Fruit fly (Drosophila melanogaster) whole organism, wandering third instar larva: ENCODE results near the gene ida.

Source experiments
- Abd-B ChIP-seq: fragments of >200 bp; optimal IDR thresholded peaks from 2 replicates; lab custom pipeline; 2017; ENCODE audit warnings: missing biosample characterization, missing genetic modification characterization
- CG9705 ChIP-seq: fragments of 200-800 bp; sonication (Bioruptor generic); optimal IDR thresholded peaks from 2 replicates; lab custom pipeline; 2018; ENCODE audit warnings: missing biosample characterization, mild to moderate bottlenecking, missing genetic modification characterization
- CrebA ChIP-seq: fragments of 200-800 bp; sonication (Bioruptor generic); optimal IDR thresholded peaks from 2 replicates; lab custom pipeline; 2016; ENCODE audit warnings: missing biosample characterization, mild to moderate bottlenecking, missing genetic modification characterization, borderline replicate concordance
- Dfd ChIP-seq: fragments of >200 bp; optimal IDR thresholded peaks from 2 replicates; lab custom pipeline; 2017; ENCODE audit warnings: missing biosample characterization, missing genetic modification characterization
- Dif ChIP-seq: fragments of 200-275, 200-300 bp; sonication (Bioruptor generic); optimal IDR thresholded peaks from 2 replicates; lab custom pipeline; 2018; ENCODE audit warnings: missing biosample characterization, missing genetic modification characterization; ENCODE audit not compliant: partially characterized antibody
- GATAd ChIP-seq: sonication (Bioruptor generic); optimal IDR thresholded peaks from 2 replicates; lab custom pipeline; 2016; ENCODE audit warnings: missing biosample characterization, missing genetic modification characterization
- HLH106 ChIP-seq: fragments of 200-800 bp; optimal IDR thresholded peaks from 3 replicates; lab custom pipeline; 2019; ENCODE audit warnings: missing biosample characterization, mild to moderate bottlenecking, missing genetic modification characterization, moderate library complexity
- Hnf4 ChIP-seq: fragments of 200-800 bp; sonication (Bioruptor generic); optimal IDR thresholded peaks from 2 replicates; lab custom pipeline; 2016; ENCODE audit warnings: missing biosample characterization, mild to moderate bottlenecking, missing genetic modification characterization
- Hr83 ChIP-seq: fragments of 200-300 bp; sonication (Bioruptor generic); optimal IDR thresholded peaks from 2 replicates; lab custom pipeline; 2016; ENCODE audit warnings: missing biosample characterization, mild to moderate bottlenecking, missing genetic modification characterization, moderate library complexity; ENCODE audit not compliant: poor library complexity, severe bottlenecking
- Mio ChIP-seq: sonication (Bioruptor generic); optimal IDR thresholded peaks from 2 replicates; lab custom pipeline; 2016; ENCODE audit warnings: missing biosample characterization, missing genetic modification characterization
- N ChIP-seq: fragments of >200 bp; optimal IDR thresholded peaks from 2 replicates; lab custom pipeline; 2018; ENCODE audit warnings: missing biosample characterization, missing external identifiers, missing genetic modification characterization
- Rel ChIP-seq, 2 experiments: fragments of 200-800 bp; sonication (Bioruptor generic) in 1 of 2; optimal IDR thresholded peaks; 2 replicates in 1 of 2; 3 replicates in 1 of 2; lab custom pipeline; 2016 to 2019; ENCODE audit warnings: mild to moderate bottlenecking in 2 of 2, missing biosample characterization in 2 of 2, missing genetic modification characterization in 2 of 2, moderate library complexity in 1 of 2
- Vsx2 ChIP-seq: fragments of 200-300, 225-300 bp; sonication (Bioruptor generic); optimal IDR thresholded peaks from 2 replicates; lab custom pipeline; 2018; ENCODE audit warnings: missing biosample characterization, missing genetic modification characterization; ENCODE audit not compliant: partially characterized antibody
- br ChIP-seq: fragments of 200-800 bp; sonication (Bioruptor generic); optimal IDR thresholded peaks from 2 replicates; lab custom pipeline; 2016; ENCODE audit warnings: missing biosample characterization, missing genetic modification characterization
- brk ChIP-seq: fragments of 200-800 bp; sonication (Bioruptor generic); optimal IDR thresholded peaks from 2 replicates; lab custom pipeline; 2016; ENCODE audit warnings: missing biosample characterization, mild to moderate bottlenecking, missing genetic modification characterization
- dl ChIP-seq, 2 experiments: fragments of 175-275, 200-275 bp in 1 of 2; fragments of 200-275 bp in 1 of 2; sonication (Bioruptor generic); optimal IDR thresholded peaks; lab custom pipeline; 2018; ENCODE audit warnings: mild to moderate bottlenecking in 2 of 2, missing biosample characterization in 2 of 2, missing genetic modification characterization in 2 of 2, moderate library complexity in 2 of 2; ENCODE audit not compliant: partially characterized antibody in 2 of 2, insufficient read depth in 1 of 2
- dmrt93B ChIP-seq: fragments of 200-800 bp; sonication (Bioruptor generic); optimal IDR thresholded peaks from 2 replicates; lab custom pipeline; 2018; ENCODE audit warnings: missing biosample characterization, mild to moderate bottlenecking, missing genetic modification characterization
- ey ChIP-seq: fragments of 200-800 bp; sonication (Bioruptor generic); optimal IDR thresholded peaks from 2 replicates; lab custom pipeline; 2016; ENCODE audit warnings: missing biosample characterization, missing genetic modification characterization
- fru ChIP-seq: fragments of 200-800 bp; sonication (Bioruptor generic); optimal IDR thresholded peaks from 3 replicates; lab custom pipeline; 2016; ENCODE audit warnings: missing biosample characterization, mild to moderate bottlenecking, missing genetic modification characterization
- h ChIP-seq: fragments of 200-800 bp; sonication (Bioruptor generic); optimal IDR thresholded peaks from 3 replicates; lab custom pipeline; 2016; ENCODE audit warnings: missing biosample characterization, mild to moderate bottlenecking, missing genetic modification characterization
- jim ChIP-seq: fragments of 175-275, 200-325 bp; sonication (Bioruptor generic); optimal IDR thresholded peaks from 2 replicates; lab custom pipeline; 2016; ENCODE audit warnings: missing biosample characterization, mild to moderate bottlenecking, missing genetic modification characterization
- lola ChIP-seq: fragments of >200 bp; optimal IDR thresholded peaks from 2 replicates; lab custom pipeline; 2017; ENCODE audit warnings: missing biosample characterization, missing genetic modification characterization
- psq ChIP-seq: fragments of 200-800 bp; sonication (Bioruptor generic); optimal IDR thresholded peaks from 3 replicates; lab custom pipeline; 2017; ENCODE audit warnings: missing biosample characterization, mild to moderate bottlenecking, missing genetic modification characterization, moderate library complexity
- rgr ChIP-seq: fragments of 200-800 bp; sonication (Bioruptor generic); optimal IDR thresholded peaks from 3 replicates; lab custom pipeline; 2016; ENCODE audit warnings: missing biosample characterization, mild to moderate bottlenecking, missing genetic modification characterization
- sage ChIP-seq: fragments of 200-800 bp; sonication (Bioruptor generic); optimal IDR thresholded peaks from 2 replicates; lab custom pipeline; 2016; ENCODE audit warnings: missing biosample characterization, mild to moderate bottlenecking, missing genetic modification characterization
- tai ChIP-seq: sonication (Bioruptor generic); optimal IDR thresholded peaks from 2 replicates; lab custom pipeline; 2016; ENCODE audit warnings: missing biosample characterization, missing genetic modification characterization
- usp ChIP-seq: fragments of >200 bp; optimal IDR thresholded peaks from 2 replicates; lab custom pipeline; 2017; ENCODE audit warnings: missing biosample characterization, missing genetic modification characterization
- woc ChIP-seq: sonication (Bioruptor generic); optimal IDR thresholded peaks from 2 replicates; lab custom pipeline; 2016; ENCODE audit warnings: missing biosample characterization, mild to moderate bottlenecking, missing genetic modification characterization

The ida gene

DNA sequence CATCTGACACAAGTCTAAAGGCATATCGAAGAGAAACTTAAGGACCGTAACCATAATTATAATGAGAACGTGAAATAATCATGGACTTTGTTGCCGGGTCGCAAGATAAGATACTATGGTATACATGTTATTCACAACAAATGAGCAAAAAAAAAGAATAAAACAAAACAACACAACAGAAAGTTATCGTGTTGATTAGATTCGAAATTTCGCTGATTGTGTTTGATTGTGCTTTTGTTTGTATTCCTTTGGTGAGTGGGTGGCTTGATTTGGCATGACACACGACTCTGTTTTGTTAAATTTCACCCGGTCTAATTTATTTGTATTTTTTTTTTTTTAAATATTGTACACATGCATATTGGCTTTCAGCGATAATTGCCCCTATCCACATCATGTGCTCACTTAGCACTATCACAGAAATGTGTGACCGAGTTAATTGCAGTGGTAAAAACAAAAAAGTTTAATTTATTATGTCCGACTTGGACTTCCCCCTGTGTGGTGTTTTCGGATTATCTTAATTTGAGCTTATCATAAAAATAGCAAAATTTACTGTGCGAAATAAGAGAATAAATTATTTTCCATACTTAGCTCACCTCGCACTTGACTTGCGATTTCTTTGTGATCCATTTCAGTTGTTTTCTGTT is 18.6 kb downstream of the ida start:
- no peak for TF ChIP-seq Dif
- no peak for TF ChIP-seq Dfd (GFP tag; lab: Kevin White, UChicago)
- TF ChIP-seq fru (GFP tag; lab: Kevin White, UChicago): no peak
- TF ChIP-seq Hr83 (GFP tag; lab: Kevin White, UChicago): no peak
- TF ChIP-seq dmrt93B (GFP tag; lab: Kevin White, UChicago): no peak
- TF ChIP-seq N (GFP tag; lab: Kevin White, UChicago): no peak
- TF ChIP-seq h (GFP tag; lab: Kevin White, UChicago): peak; percentile 39
- no peak for TF ChIP-seq Vsx2 (GFP tag; lab: Kevin White, UChicago)
- no peak for TF ChIP-seq lola
- TF ChIP-seq GATAd (GFP tag; lab: Kevin White, UChicago): no peak
- TF ChIP-seq CrebA (GFP tag; lab: Kevin White, UChicago): peak; percentile 38
- TF ChIP-seq br (GFP tag; lab: Kevin White, UChicago): no peak
- TF ChIP-seq CG9705 (GFP tag; lab: Kevin White, UChicago): no peak
- TF ChIP-seq Rel (GFP tag; optimal IDR thresholded peaks at IDR 0.05; lab: Kevin White, UChicago): no peak
- peak; percentile 93 for TF ChIP-seq Rel (tag; optimal IDR thresholded peaks at IDR 0.05; lab: Kevin White, UChicago)
- TF ChIP-seq, all 38 proteins: peak for 3

dm6 chr3L:3925487-3925886 is 20.3 kb downstream of the ida start:
- TF ChIP-seq Rel (GFP tag; optimal IDR thresholded peaks at IDR 0.05; lab: Kevin White, UChicago) (no peak), Rel (tag; optimal IDR thresholded peaks at IDR 0.05; lab: Kevin White, UChicago) (peak; percentile 16), Hnf4 (no peak)

DNA sequence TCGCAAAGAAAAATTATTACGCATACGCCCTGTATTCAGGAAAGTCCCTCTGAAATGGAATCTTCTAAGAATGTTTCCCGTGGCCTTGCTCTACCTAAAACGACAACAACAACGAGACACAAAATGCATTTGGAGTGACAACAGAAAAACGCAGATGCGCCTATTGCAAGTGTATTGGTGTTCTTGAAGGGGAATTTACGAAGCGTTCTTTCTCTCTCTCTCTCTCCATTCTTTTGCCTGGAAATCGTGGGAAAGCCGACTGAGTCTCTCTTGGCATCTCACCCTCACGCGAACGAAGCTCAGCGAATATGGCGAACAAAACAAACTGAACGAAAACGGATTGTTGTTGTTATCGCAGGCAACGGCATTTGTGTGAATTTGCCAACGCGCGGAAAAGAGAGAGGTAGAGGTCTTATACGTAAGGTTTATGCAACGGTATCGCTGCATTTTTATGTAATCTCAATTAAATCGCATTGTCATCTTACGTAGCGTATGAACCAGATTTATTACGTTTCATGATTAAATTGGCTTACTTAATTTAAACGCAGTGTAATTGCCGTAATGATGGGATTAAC is 21.1 kb downstream of the ida start:
- TF ChIP-seq h (GFP tag; lab: Kevin White, UChicago): no peak
- no peak for TF ChIP-seq fru (GFP tag; lab: Kevin White, UChicago)
- TF ChIP-seq Mio (GFP tag; lab: Kevin White, UChicago): no peak
- peak; percentile 6 for TF ChIP-seq sage
- no peak for TF ChIP-seq brk
- TF ChIP-seq jim: no peak
- no peak for TF ChIP-seq rgr (GFP tag; lab: Kevin White, UChicago)
- no peak for TF ChIP-seq Hr83 (GFP tag; lab: Kevin White, UChicago)
- TF ChIP-seq Vsx2 (GFP tag; lab: Kevin White, UChicago): no peak
- TF ChIP-seq tai (GFP tag; lab: Kevin White, UChicago): no peak
- TF ChIP-seq psq (GFP tag; lab: Kevin White, UChicago): peak; percentile 72
- TF ChIP-seq Rel (GFP tag; optimal IDR thresholded peaks at IDR 0.05; lab: Kevin White, UChicago): no peak
- TF ChIP-seq Rel (tag; optimal IDR thresholded peaks at IDR 0.05; lab: Kevin White, UChicago): peak; percentile 69
- TF ChIP-seq CrebA (GFP tag; lab: Kevin White, UChicago): no peak
- no peak for TF ChIP-seq ey (GFP tag; lab: Kevin White, UChicago)
- TF ChIP-seq dl (GFP tag; optimal IDR thresholded peaks at IDR 0.05; lab: Kevin White, UChicago; ENCODE audit: insufficient read depth in 1 of 2, partially characterized antibody in 2 of 2): no peak

DNA sequence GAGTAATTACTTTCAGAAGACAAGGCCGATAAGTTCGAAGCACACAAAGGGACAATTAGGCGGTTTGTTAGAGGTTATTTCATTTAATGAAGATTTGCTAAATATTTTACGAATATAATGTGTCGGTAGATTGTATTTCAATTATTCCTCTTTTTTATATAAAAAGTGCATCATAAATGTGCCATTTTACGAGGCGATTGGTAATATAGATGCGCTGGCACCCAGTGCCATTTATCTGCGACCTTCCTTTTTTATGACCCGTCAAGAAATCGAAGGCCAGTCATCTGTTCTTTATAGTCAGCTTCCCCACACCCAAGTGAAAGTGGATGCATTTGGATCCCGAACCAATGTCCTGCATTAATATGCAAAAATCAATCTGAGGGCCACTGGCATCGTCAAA is 22.3 kb downstream of the ida start:
- TF ChIP-seq usp (no peak), CrebA (GFP tag; lab: Kevin White, UChicago) (no peak), sage (no peak), CG9705 (GFP tag; lab: Kevin White, UChicago) (no peak), HLH106 (tag; lab: Kevin White, UChicago) (no peak), woc (GFP tag; lab: Kevin White, UChicago) (no peak), tai (GFP tag; lab: Kevin White, UChicago) (no peak), brk (no peak), Abd-B (GFP tag; lab: Kevin White, UChicago) (no peak)
